Worm (Caenorhabditis elegans) whole organism, L4 larva: Measurements from ENCODE around the gene Y55F3AM.9.

ENCODE experiments used
- D1046.2 ChIP-seq: fragments of 200-800 bp; sonication (Bioruptor generic); IDR thresholded peaks from 2 replicates; pipeline ENCODE4 v1.3.6; 2022; ENCODE audit warnings: missing genetic modification characterization, missing compliant biosample characterization
- F10B5.3 ChIP-seq: sonication (generic microtip); optimal IDR thresholded peaks from 2 replicates; lab custom pipeline; 2016; ENCODE audit warnings: mild to moderate bottlenecking, missing genetic modification characterization, missing compliant biosample characterization
- F44E2.7 ChIP-seq: fragments of 200-800 bp; sonication (Bioruptor generic); IDR thresholded peaks from 2 replicates; pipeline ENCODE4 v2.1.2; 2022; ENCODE audit warnings: missing genetic modification characterization, missing compliant biosample characterization
- F49E8.2 ChIP-seq: sonication (generic microtip); optimal IDR thresholded peaks from 2 replicates; lab custom pipeline; 2016; ENCODE audit warnings: missing compliant biosample characterization, mild to moderate bottlenecking, missing genetic modification characterization, borderline replicate concordance
- T20F7.1 ChIP-seq: fragments of 200-800 bp; sonication (Bioruptor generic); optimal IDR thresholded peaks from 2 replicates; lab custom pipeline; 2018; ENCODE audit warnings: mild to moderate bottlenecking, missing genetic modification characterization, missing compliant biosample characterization
- T26A8.4 ChIP-seq: fragments of 200-800 bp; sonication (Bioruptor generic); IDR thresholded peaks from 2 replicates; pipeline ENCODE4 v1.3.6; 2022; ENCODE audit warnings: missing genetic modification characterization, missing compliant biosample characterization
- Y48G9A.11 ChIP-seq: fragments of 200-800 bp; sonication (Bioruptor generic); IDR thresholded peaks from 2 replicates; pipeline ENCODE4 v1.3.6; 2022; ENCODE audit warnings: missing genetic modification reagents, missing genetic modification characterization, missing compliant biosample characterization
- attf-4 ChIP-seq: sonication (generic microtip); optimal IDR thresholded peaks from 3 replicates; lab custom pipeline; 2017; ENCODE audit warnings: missing biosample characterization, missing genetic modification characterization
- ceh-20 ChIP-seq: fragments of 200-800 bp; sonication (Bioruptor generic); IDR thresholded peaks from 2 replicates; pipeline ENCODE4 v1.3.6; 2022; ENCODE audit warnings: missing genetic modification reagents, missing genetic modification characterization, missing compliant biosample characterization
- ceh-44 ChIP-seq: fragments of 200-800 bp; sonication (Bioruptor generic); IDR thresholded peaks from 2 replicates; pipeline ENCODE4 v1.3.6; 2022; ENCODE audit warnings: missing genetic modification reagents, missing genetic modification characterization, missing compliant biosample characterization
- daf-16 ChIP-seq, 3 experiments: sonication (generic microtip); optimal IDR thresholded peaks; 2 replicates each; lab custom pipeline; 2016 to 2017; ENCODE audit warnings: missing genetic modification characterization in 3 of 3, missing genetic modification reagents in 3 of 3, mild to moderate bottlenecking in 2 of 3, missing compliant biosample characterization in 2 of 3, missing biosample characterization in 1 of 3, moderate library complexity in 1 of 3
- dmd-6 ChIP-seq: fragments of 200-800 bp; sonication (Bioruptor generic); IDR thresholded peaks from 2 replicates; pipeline ENCODE4 v1.3.6; 2022; ENCODE audit warnings: missing genetic modification reagents, missing genetic modification characterization, missing compliant biosample characterization
- duxl-1 ChIP-seq: sonication (generic microtip); optimal IDR thresholded peaks from 2 replicates; lab custom pipeline; 2016; ENCODE audit warnings: mild to moderate bottlenecking, missing genetic modification characterization, moderate library complexity, missing compliant biosample characterization; ENCODE audit not compliant: poor library complexity
- dve-1 ChIP-seq: sonication (generic microtip); optimal IDR thresholded peaks from 2 replicates; lab custom pipeline; 2017; ENCODE audit warnings: antibody characterized with exemption, mild to moderate bottlenecking, missing genetic modification characterization, missing compliant biosample characterization; ENCODE audit not compliant: insufficient read depth
- egl-43 ChIP-seq: fragments of 200-800 bp; sonication (Bioruptor generic); IDR thresholded peaks from 2 replicates; pipeline ENCODE4 v1.3.6; 2022; ENCODE audit warnings: missing genetic modification reagents, missing genetic modification characterization, missing compliant biosample characterization
- hlh-11 ChIP-seq: fragments of 200-800 bp; sonication (Bioruptor generic); optimal IDR thresholded peaks from 2 replicates; lab custom pipeline; 2018; ENCODE audit warnings: mild to moderate bottlenecking, missing genetic modification characterization, missing compliant biosample characterization
- hlh-30 ChIP-seq: sonication (generic microtip); optimal IDR thresholded peaks from 2 replicates; lab custom pipeline; 2017; ENCODE audit warnings: antibody characterized with exemption, mild to moderate bottlenecking, missing genetic modification characterization, missing compliant biosample characterization; ENCODE audit not compliant: insufficient read depth
- jun-1 ChIP-seq: fragments of 150-350 bp; optimal IDR thresholded peaks from 2 replicates; lab custom pipeline; 2014; ENCODE audit warnings: missing biosample characterization, missing genetic modification reagents, missing genetic modification characterization
- lim-7 ChIP-seq: fragments of 200-800 bp; sonication (Bioruptor generic); IDR thresholded peaks from 2 replicates; pipeline ENCODE4 v1.3.6; 2022; ENCODE audit warnings: missing genetic modification characterization, missing compliant biosample characterization
- lin-38 ChIP-seq: fragments of 200-800 bp; sonication (Bioruptor generic); IDR thresholded peaks from 2 replicates; pipeline ENCODE4 v1.3.6; 2022; ENCODE audit warnings: missing genetic modification reagents, missing genetic modification characterization, missing compliant biosample characterization
- lsy-2 ChIP-seq, 2 experiments: fragments of 150-350 bp in 1 of 2; sonication (generic microtip) in 1 of 2; optimal IDR thresholded peaks; 2 replicates each; lab custom pipeline; 2014 to 2017; ENCODE audit warnings: missing biosample characterization in 2 of 2, missing genetic modification characterization in 2 of 2
- madf-9 ChIP-seq: fragments of 200-800 bp; sonication (Bioruptor generic); conservative IDR thresholded peaks from 2 replicates; pipeline ENCODE4 v1.3.6; 2022; ENCODE audit warnings: missing genetic modification reagents, missing genetic modification characterization, missing compliant biosample characterization
- nhr-111 ChIP-seq: fragments of 200-800 bp; sonication (Bioruptor generic); optimal IDR thresholded peaks from 2 replicates; lab custom pipeline; 2018; ENCODE audit warnings: mild to moderate bottlenecking, missing genetic modification characterization, missing compliant biosample characterization
- nhr-25 ChIP-seq: sonication (generic microtip); optimal IDR thresholded peaks from 2 replicates; lab custom pipeline; 2017; ENCODE audit warnings: missing genetic modification characterization, mild to moderate bottlenecking, missing compliant biosample characterization, antibody characterized with exemption, moderate library complexity, borderline replicate concordance; ENCODE audit not compliant: insufficient read depth
- nhr-48 ChIP-seq: sonication (generic microtip); optimal IDR thresholded peaks from 2 replicates; lab custom pipeline; 2016; ENCODE audit warnings: mild to moderate bottlenecking, missing genetic modification characterization, missing compliant biosample characterization
- sdz-12 ChIP-seq: fragments of 200-800 bp; sonication (Bioruptor generic); optimal IDR thresholded peaks from 2 replicates; lab custom pipeline; 2018; ENCODE audit warnings: mild to moderate bottlenecking, missing genetic modification characterization, missing compliant biosample characterization
- set-16 ChIP-seq: fragments of 200-800 bp; sonication (Bioruptor generic); IDR thresholded peaks from 2 replicates; pipeline ENCODE4 v1.3.6; 2022; ENCODE audit warnings: missing genetic modification reagents, missing genetic modification characterization, missing compliant biosample characterization
- snpc-1.2 ChIP-seq: fragments of 200-800 bp; sonication (Bioruptor generic); IDR thresholded peaks from 2 replicates; pipeline ENCODE4 v1.3.6; 2022; ENCODE audit warnings: missing genetic modification reagents, missing genetic modification characterization, missing compliant biosample characterization
- spr-3 ChIP-seq: fragments of 200-800 bp; sonication (Bioruptor generic); optimal IDR thresholded peaks from 2 replicates; lab custom pipeline; 2018; ENCODE audit warnings: mild to moderate bottlenecking, missing genetic modification characterization, missing compliant biosample characterization
- tag-97 ChIP-seq: fragments of 200-800 bp; sonication (Bioruptor generic); IDR thresholded peaks from 2 replicates; pipeline ENCODE4 v1.3.6; 2022; ENCODE audit warnings: missing genetic modification characterization, missing compliant biosample characterization
- vab-7 ChIP-seq: fragments of 200-800 bp; sonication (Bioruptor generic); IDR thresholded peaks from 2 replicates; pipeline ENCODE4 v1.3.6; 2022; ENCODE audit warnings: missing genetic modification reagents, missing genetic modification characterization, missing compliant biosample characterization
- zip-2 ChIP-seq: fragments of 150-350 bp; optimal IDR thresholded peaks from 2 replicates; lab custom pipeline; 2014; ENCODE audit warnings: missing biosample characterization, missing genetic modification characterization
- ztf-7 ChIP-seq: fragments of 150-350 bp; optimal IDR thresholded peaks from 2 replicates; lab custom pipeline; 2014; ENCODE audit warnings: missing biosample characterization, missing genetic modification characterization

Y55F3AM.9 gene

ce11 chrIV:1035108-1035507 is 25.6 kb upstream of the Y55F3AM.9 start (continued):
- TF ChIP-seq madf-9 (GFP tag; lab: Robert Waterston, UW) (no peak), ztf-7 (tag; lab: Kevin White, UChicago) (no peak)

- TF ChIP-seq zip-2 (tag; lab: Kevin White, UChicago) (no peak), tag-97 (GFP tag; lab: Robert Waterston, UW) (no peak), attf-4 (tag; lab: Kevin White, UChicago) (no peak), daf-16 (GFP tag; optimal IDR thresholded peaks at IDR 0.05; lab: Kevin White, UChicago) (no peak), daf-16 (tag; optimal IDR thresholded peaks at IDR 0.05; lab: Kevin White, UChicago) (no peak), snpc-1.2 (no peak), ceh-20 (no peak), hlh-11 (no peak), hlh-30 (tag; lab: Kevin White, UChicago) (no peak), nhr-48 (tag; lab: Kevin White, UChicago) (no peak), lin-38 (GFP tag; lab: Robert Waterston, UW) (no peak), dve-1 (tag; lab: Kevin White, UChicago) (no peak), T26A8.4 (no peak), F49E8.2 (tag; lab: Kevin White, UChicago) (no peak), egl-43 (GFP tag; lab: Robert Waterston, UW) (no peak), dmd-6 (GFP tag; lab: Robert Waterston, UW) (no peak), duxl-1 (tag; lab: Kevin White, UChicago) (no peak), vab-7 (GFP tag; lab: Robert Waterston, UW) (no peak)
Observed at ce11 chrIV:1029939-1030338, 20.4 kb upstream of the Y55F3AM.9 start, which contains the start of gene abhd-14. Gene abhd-14 (minus strand): TSS chrIV:1030039.

- no peak for TF ChIP-seq F10B5.3 (tag; lab: Kevin White, UChicago)
- TF ChIP-seq ceh-44 (GFP tag; lab: Robert Waterston, UW), result no peak
- peak; percentile 50 for TF ChIP-seq lin-38 (GFP tag; lab: Robert Waterston, UW)
- TF ChIP-seq spr-3 (GFP tag; lab: Kevin White, UChicago), result no peak
- TF ChIP-seq nhr-25 (tag; lab: Kevin White, UChicago), result no peak
- TF ChIP-seq ceh-20, result no peak
- TF ChIP-seq nhr-111 (GFP tag; lab: Kevin White, UChicago), result no peak
- no peak for TF ChIP-seq lsy-2 (tag; optimal IDR thresholded peaks at IDR 0.05; lab: Kevin White, UChicago)
- TF ChIP-seq nhr-48 (tag; lab: Kevin White, UChicago), result no peak
- no peak for TF ChIP-seq daf-16 (GFP tag; optimal IDR thresholded peaks at IDR 0.05; lab: Kevin White, UChicago)
- no peak for TF ChIP-seq daf-16 (tag; optimal IDR thresholded peaks at IDR 0.05; lab: Kevin White, UChicago)
- TF ChIP-seq F44E2.7, result no peak
- TF ChIP-seq F49E8.2 (tag; lab: Kevin White, UChicago), result no peak
- TF ChIP-seq hlh-11, result no peak
- TF ChIP-seq jun-1 (tag; lab: Kevin White, UChicago), result no peak
- no peak for TF ChIP-seq T20F7.1 (GFP tag; lab: Kevin White, UChicago)
- no peak for TF ChIP-seq Y48G9A.11 (GFP tag; lab: Robert Waterston, UW)
- no peak for TF ChIP-seq lim-7 (GFP tag; lab: Robert Waterston, UW)
- no peak for TF ChIP-seq T26A8.4
- no peak for TF ChIP-seq dmd-6 (GFP tag; lab: Robert Waterston, UW)
- 0 out of 2 replicates have a peak, but pooled peaks have one; percentile 61 for TF ChIP-seq D1046.2
- no peak for TF ChIP-seq ztf-7 (tag; lab: Kevin White, UChicago)
- no peak for TF ChIP-seq sdz-12 (GFP tag; lab: Kevin White, UChicago)
- peak; percentile 19; the same call in 1 of the 2 replicates for TF ChIP-seq set-16 (GFP tag; lab: Robert Waterston, UW)
- 0 out of 2 replicates have a peak, but pooled peaks have one; percentile 44 for TF ChIP-seq egl-43 (GFP tag; lab: Robert Waterston, UW)
Observed at ce11 chrIV:1019801-1020200, 10.3 kb upstream of the Y55F3AM.9 start.
